Fruit fly (Drosophila melanogaster): ENCODE results near the gene vri.

vri gene

DNA sequence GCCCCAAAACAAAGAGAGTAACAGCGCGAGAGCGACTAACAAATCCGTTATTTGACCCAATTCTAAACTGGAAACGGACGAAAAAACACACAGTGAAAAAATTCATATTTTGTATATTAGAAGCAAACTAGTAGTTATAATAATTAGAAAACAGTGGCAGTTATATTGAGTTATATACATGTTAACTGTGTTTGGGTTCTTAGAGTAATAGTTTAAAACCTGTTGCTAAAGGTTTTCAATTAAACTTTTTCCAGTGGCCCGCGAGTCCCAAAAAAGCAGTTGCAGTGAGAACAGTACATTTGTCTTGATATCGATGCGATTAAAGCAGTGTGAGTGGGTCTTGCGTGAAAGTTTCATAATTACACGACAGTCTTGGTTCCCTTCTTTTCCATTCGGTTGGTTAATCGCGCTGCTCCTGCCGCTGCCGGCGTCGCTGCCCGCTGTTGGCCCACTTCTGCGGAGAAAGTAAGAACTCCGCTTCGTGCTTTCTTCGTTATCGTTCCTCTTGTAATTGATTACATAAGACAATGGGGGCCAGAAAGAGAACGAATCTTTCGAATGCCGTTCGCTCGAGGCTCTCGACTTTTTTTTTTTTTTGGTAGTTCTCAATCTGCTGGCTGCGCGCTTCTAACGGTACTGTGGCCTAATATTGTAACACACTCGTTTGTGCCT, 8.7 kb downstream of the vri start (continued):
- TF ChIP-seq CG7368 (GFP tag; optimal IDR thresholded peaks at IDR 0.05) (peak; percentile 48), vri (GFP tag; optimal IDR thresholded peaks at IDR 0.05) (no peak), CG9139 (GFP tag; optimal IDR thresholded peaks at IDR 0.05) (no peak), CG10669 (GFP tag; optimal IDR thresholded peaks at IDR 0.05) (no peak), CG6808 (GFP tag; optimal IDR thresholded peaks at IDR 0.05) (no peak), Hr4 (GFP tag; optimal IDR thresholded peaks at IDR 0.05) (peak; percentile 21), CG11294 (GFP tag; IDR thresholded peaks at IDR 0.05) (no peak), Eip93F (GFP tag; optimal IDR thresholded peaks at IDR 0.05) (peak; percentile 84), CG4318 (GFP tag; optimal IDR thresholded peaks at IDR 0.05) (peak; percentile 35), fkh (GFP tag; optimal IDR thresholded peaks at IDR 0.05) (no peak), fd85E (GFP tag; optimal IDR thresholded peaks at IDR 0.05) (peak; percentile 25), CG6854 (GFP tag; optimal IDR thresholded peaks at IDR 0.05) (peak; percentile 91), CG34406 (GFP tag; optimal IDR thresholded peaks at IDR 0.05) (peak; percentile 81), CG15336 (GFP tag; IDR thresholded peaks at IDR 0.05) (peak; percentile 73), eg (GFP tag; IDR thresholded peaks at IDR 0.05) (peak; percentile 52; the same call in 2 of the 3 replicates)

DNA sequence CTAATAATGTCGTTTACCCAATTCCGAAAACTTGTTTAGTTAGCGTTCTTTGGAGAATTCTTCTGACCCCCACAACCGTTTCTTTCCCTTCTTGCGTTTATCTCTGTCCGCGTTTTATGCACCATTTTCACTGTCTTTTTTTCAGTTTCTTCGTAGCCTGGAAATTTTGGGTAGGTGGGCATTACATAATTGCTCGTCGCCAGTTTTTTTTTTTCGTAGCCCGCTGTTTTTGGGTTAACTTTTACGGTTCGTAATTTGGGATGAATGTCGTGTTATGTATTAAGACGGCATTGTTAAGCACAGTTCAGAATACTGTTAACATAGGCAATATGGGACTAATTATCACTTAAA, 9.2 kb downstream of the vri start:
- TF ChIP-seq CG7368 (GFP tag; optimal IDR thresholded peaks at IDR 0.05): no peak
- TF ChIP-seq dac (GFP tag; optimal IDR thresholded peaks at IDR 0.05): no peak
- no peak for TF ChIP-seq Sox14 (GFP tag; optimal IDR thresholded peaks at IDR 0.05)

DNA sequence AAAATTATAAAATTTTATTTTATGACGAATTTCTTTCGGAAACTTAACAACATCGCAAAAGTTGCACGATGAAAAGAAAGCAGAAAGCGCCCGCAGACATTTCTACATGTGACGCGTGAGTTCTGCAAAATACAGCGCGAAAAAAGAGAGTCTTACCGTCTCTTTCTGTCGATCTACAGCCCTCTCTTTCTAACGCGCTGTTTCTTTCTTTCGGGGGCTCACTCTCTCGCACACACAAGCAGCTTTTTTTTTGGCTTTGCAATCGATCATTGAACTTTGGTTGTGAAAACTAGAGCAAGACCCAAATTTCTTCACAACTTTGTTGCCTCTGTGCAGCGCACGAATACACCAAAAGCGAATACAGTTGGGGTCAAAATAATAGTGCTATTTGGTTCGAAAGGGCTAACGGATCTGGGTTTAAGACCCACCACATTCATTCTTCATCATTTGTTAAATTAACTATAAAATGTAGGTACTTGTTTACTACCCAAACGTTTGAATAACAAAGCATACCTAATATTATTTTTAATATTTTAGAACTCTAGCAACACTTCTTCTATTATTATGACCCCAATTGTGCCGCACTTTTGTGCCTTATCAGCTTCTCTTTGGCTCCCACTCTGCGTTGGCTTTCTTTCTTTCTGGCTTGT, 10.4 kb downstream of the vri start:
- TF ChIP-seq svp (GFP tag) (peak; percentile 85), CG8319 (GFP tag; optimal IDR thresholded peaks at IDR 0.05) (peak; percentile 55), achi (GFP tag; optimal IDR thresholded peaks at IDR 0.05) (peak; percentile 70), salr (GFP tag; optimal IDR thresholded peaks at IDR 0.05) (peak in 1 of 2 experiments; percentile 46), CG15336 (GFP tag; IDR thresholded peaks at IDR 0.05) (peak; percentile 75), eg (GFP tag; IDR thresholded peaks at IDR 0.05) (peak; percentile 75), CG7368 (GFP tag; optimal IDR thresholded peaks at IDR 0.05) (peak; percentile 38), Eip93F (GFP tag; optimal IDR thresholded peaks at IDR 0.05) (peak; percentile 75), CG3032 (tag; optimal IDR thresholded peaks at IDR 0.05) (peak; percentile 6), Hr4 (GFP tag; optimal IDR thresholded peaks at IDR 0.05) (peak; percentile 59), pdm3 (GFP tag; optimal IDR thresholded peaks at IDR 0.05) (peak; percentile 80), CG16779 (tag; optimal IDR thresholded peaks at IDR 0.05) (peak; percentile 28), esn (GFP tag; optimal IDR thresholded peaks at IDR 0.05) (peak; percentile 91), CG6808 (GFP tag; optimal IDR thresholded peaks at IDR 0.05) (no peak), CG4318 (GFP tag; optimal IDR thresholded peaks at IDR 0.05) (peak; percentile 34), CG6792 (GFP tag; optimal IDR thresholded peaks at IDR 0.05) (peak; percentile 78), CG32006 (GFP tag; optimal IDR thresholded peaks at IDR 0.05) (peak; percentile 76), CG8119 (GFP tag; IDR thresholded peaks at IDR 0.05) (peak; percentile 70), net (GFP tag; optimal IDR thresholded peaks at IDR 0.05) (peak; percentile 50), Sox102F (GFP tag; optimal IDR thresholded peaks at IDR 0.05) (peak; percentile 79), CG6163 (GFP tag; IDR thresholded peaks at IDR 0.05) (peak; percentile 40; the same call in 1 of the 3 replicates), ss (GFP tag; optimal IDR thresholded peaks at IDR 0.05) (no peak), CG10669 (GFP tag; optimal IDR thresholded peaks at IDR 0.05) (no peak), Ets21C (GFP tag; optimal IDR thresholded peaks at IDR 0.05) (peak; percentile 73), Blimp-1 (GFP tag; optimal IDR thresholded peaks at IDR 0.05) (peak; percentile 66), CG31627 (GFP tag; optimal IDR thresholded peaks at IDR 0.05) (peak; percentile 73), spab (GFP tag; optimal IDR thresholded peaks at IDR 0.05) (no peak), fkh (GFP tag; optimal IDR thresholded peaks at IDR 0.05) (peak; percentile 13), Sox14 (GFP tag; optimal IDR thresholded peaks at IDR 0.05) (peak; percentile 77), CG11902 (GFP tag; optimal IDR thresholded peaks at IDR 0.05) (peak; percentile 61), Eip78C (GFP tag) (peak; percentile 91), Lpt (GFP tag; optimal IDR thresholded peaks at IDR 0.05) (peak; percentile 5), Gug (GFP tag; IDR thresholded peaks at IDR 0.05) (peak; percentile 29; the same call in 1 of the 2 replicates), lz (GFP tag; optimal IDR thresholded peaks at IDR 0.05) (peak; percentile 70), cyc (GFP tag; optimal IDR thresholded peaks at IDR 0.05) (peak; percentile 58), CG11762 (GFP tag; optimal IDR thresholded peaks at IDR 0.05; ENCODE audit: insufficient read depth) (peak; percentile 22), CG34406 (GFP tag; optimal IDR thresholded peaks at IDR 0.05) (peak; percentile 76), Hr38 (GFP tag; optimal IDR thresholded peaks at IDR 0.05) (no peak)
